Fruit fly (Drosophila melanogaster): Measurements from ENCODE around the gene Snx21.

Snx21 gene

dm6 chr2L:2804634-2805311, 39.3 kb upstream of the Snx21 start, which contains the start of gene daw:
TSS of gene daw (plus strand) at chr2L:2805261.
- peak; percentile 49 for TF ChIP-seq Snoo (tag; optimal IDR thresholded peaks at IDR 0.05)
- peak; percentile 72 for TF ChIP-seq Ets98B (GFP tag; IDR thresholded peaks at IDR 0.05)
- TF ChIP-seq rn (GFP tag; IDR thresholded peaks at IDR 0.05), result no peak
- no peak for TF ChIP-seq CG9948 (tag; optimal IDR thresholded peaks at IDR 0.05)
- peak; percentile 27 for TF ChIP-seq CG8159 (tag; optimal IDR thresholded peaks at IDR 0.05)
- TF ChIP-seq fd96Ca (GFP tag; IDR thresholded peaks at IDR 0.05), result no peak
- peak; percentile 61 for TF ChIP-seq CG12605 (GFP tag; IDR thresholded peaks at IDR 0.05)
- TF ChIP-seq CG13204 (GFP tag; optimal IDR thresholded peaks at IDR 0.05), result peak; percentile 99
- TF ChIP-seq CG10348 (GFP tag; IDR thresholded peaks at IDR 0.05), result no peak
- peak; percentile 10 for TF ChIP-seq CG17806 (tag; optimal IDR thresholded peaks at IDR 0.05)
- TF ChIP-seq CG8301 (tag; optimal IDR thresholded peaks at IDR 0.05), result peak; percentile 42
- peak; percentile 27 for TF ChIP-seq EcR (GFP tag; optimal IDR thresholded peaks at IDR 0.05)
- TF ChIP-seq CG4496 (GFP tag; IDR thresholded peaks at IDR 0.05), result peak; percentile 85
- TF ChIP-seq D1 (tag; optimal IDR thresholded peaks at IDR 0.05), result no peak
- TF ChIP-seq gl (tag; optimal IDR thresholded peaks at IDR 0.05), result peak; percentile 88
- TF ChIP-seq CG32121 (GFP tag; IDR thresholded peaks at IDR 0.05), result 0 out of 2 replicates have a peak, but pooled peaks have one; percentile 26
- TF ChIP-seq CG15710 (tag; optimal IDR thresholded peaks at IDR 0.05), result no peak
- peak; percentile 55 for TF ChIP-seq CG14655 (GFP tag; optimal IDR thresholded peaks at IDR 0.05)
- TF ChIP-seq Pif1A (GFP tag; optimal IDR thresholded peaks at IDR 0.05), result peak; percentile 77
- peak; percentile 41 for TF ChIP-seq CG34367 (tag; optimal IDR thresholded peaks at IDR 0.05)
- peak; percentile 79 for TF ChIP-seq Pif1B (GFP tag; optimal IDR thresholded peaks at IDR 0.05)

dm6 chr2L:2802527-2802926, 37.1 kb upstream of the Snx21 start:
- TF ChIP-seq CG15710 (tag; optimal IDR thresholded peaks at IDR 0.05), result peak; percentile 35
- peak; percentile 45; the same call in 1 of the 3 replicates for TF ChIP-seq CG4496 (GFP tag; IDR thresholded peaks at IDR 0.05)
- TF ChIP-seq Snoo (tag; optimal IDR thresholded peaks at IDR 0.05), result peak; percentile 25
- TF ChIP-seq Pif1B (GFP tag; optimal IDR thresholded peaks at IDR 0.05), result peak; percentile 24
- TF ChIP-seq CG10348 (GFP tag; IDR thresholded peaks at IDR 0.05), result no peak
- TF ChIP-seq CG8301 (tag; optimal IDR thresholded peaks at IDR 0.05), result peak; percentile 46
- peak; percentile 28 for TF ChIP-seq CG17806 (tag; optimal IDR thresholded peaks at IDR 0.05)
- TF ChIP-seq CG8159 (tag; optimal IDR thresholded peaks at IDR 0.05), result peak; percentile 36
- TF ChIP-seq rn (GFP tag; IDR thresholded peaks at IDR 0.05), result no peak
- TF ChIP-seq EcR (GFP tag; optimal IDR thresholded peaks at IDR 0.05), result peak; percentile 27
- peak; percentile 64 for TF ChIP-seq CG14655 (GFP tag; optimal IDR thresholded peaks at IDR 0.05)
- peak; percentile 46 for TF ChIP-seq CG34367 (tag; optimal IDR thresholded peaks at IDR 0.05)
- TF ChIP-seq CG32121 (GFP tag; IDR thresholded peaks at IDR 0.05), result no peak
- no peak for TF ChIP-seq CG9948 (tag; optimal IDR thresholded peaks at IDR 0.05)
- peak; percentile 51; the same call in 1 of the 2 replicates for TF ChIP-seq Ets98B (GFP tag; IDR thresholded peaks at IDR 0.05)
- TF ChIP-seq fd96Ca (GFP tag; IDR thresholded peaks at IDR 0.05), result peak; percentile 46; the same call in 1 of the 3 replicates
- TF ChIP-seq Pif1A (GFP tag; optimal IDR thresholded peaks at IDR 0.05), result peak; percentile 39
- no peak for TF ChIP-seq D1 (tag; optimal IDR thresholded peaks at IDR 0.05)
- TF ChIP-seq CG12605 (GFP tag; IDR thresholded peaks at IDR 0.05), result peak; percentile 68; the same call in 1 of the 2 replicates
- peak; percentile 79 for TF ChIP-seq CG13204 (GFP tag; optimal IDR thresholded peaks at IDR 0.05)
- peak; percentile 87 for TF ChIP-seq gl (tag; optimal IDR thresholded peaks at IDR 0.05)

- TF ChIP-seq CG13204 (GFP tag; optimal IDR thresholded peaks at IDR 0.05), result no peak
- TF ChIP-seq CG10348 (GFP tag; IDR thresholded peaks at IDR 0.05), result no peak
- TF ChIP-seq fd96Ca (GFP tag; IDR thresholded peaks at IDR 0.05), result no peak
- no peak for TF ChIP-seq Pif1B (GFP tag; optimal IDR thresholded peaks at IDR 0.05)
- TF ChIP-seq EcR (GFP tag; optimal IDR thresholded peaks at IDR 0.05), result no peak
- no peak for TF ChIP-seq D1 (tag; optimal IDR thresholded peaks at IDR 0.05)
- TF ChIP-seq CG8301 (tag; optimal IDR thresholded peaks at IDR 0.05), result no peak
- TF ChIP-seq CG12605 (GFP tag; IDR thresholded peaks at IDR 0.05), result no peak
- TF ChIP-seq gl (tag; optimal IDR thresholded peaks at IDR 0.05), result no peak
- no peak for TF ChIP-seq CG15710 (tag; optimal IDR thresholded peaks at IDR 0.05)
- TF ChIP-seq rn (GFP tag; IDR thresholded peaks at IDR 0.05), result no peak
- no peak for TF ChIP-seq Pif1A (GFP tag; optimal IDR thresholded peaks at IDR 0.05)
- no peak for TF ChIP-seq CG4496 (GFP tag; IDR thresholded peaks at IDR 0.05)
These were observed 35.7 kb upstream of the Snx21 start for dm6 chr2L:2800956-2801776.

DNA sequence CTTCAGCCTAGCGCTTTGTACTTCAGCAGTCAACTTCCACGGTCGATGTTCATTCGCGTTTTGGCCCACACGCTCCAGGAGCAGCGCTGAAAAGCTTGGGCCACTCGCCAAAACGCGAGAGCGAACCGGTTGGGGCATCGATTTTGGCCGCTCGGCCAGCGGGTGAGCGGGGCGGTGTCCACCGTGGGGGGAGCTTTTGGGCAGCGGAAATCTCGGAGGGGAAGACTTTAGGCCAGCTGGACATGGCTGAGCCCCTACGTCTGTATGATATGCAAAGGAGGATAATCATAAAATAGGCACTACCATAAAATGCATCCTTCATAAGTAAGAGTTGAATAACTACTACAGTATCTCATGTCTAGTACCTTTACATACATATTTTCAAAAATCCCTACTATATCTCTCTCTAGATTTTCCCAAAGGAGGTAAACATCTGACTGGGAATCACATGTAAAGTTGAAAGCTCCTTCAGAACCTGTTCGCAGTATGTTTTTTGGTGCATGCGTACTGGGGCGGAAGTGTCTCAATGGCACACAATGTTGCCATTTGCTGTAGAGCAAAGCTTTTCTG, 34.5 kb upstream of the Snx21 start, which contains the start of gene Syt1:
Gene Syt1, minus strand, starts transcription at position 71 of the 570 bp plus-strand sequence.
- TF ChIP-seq CG4496 (GFP tag; IDR thresholded peaks at IDR 0.05) (0 out of 3 replicates have a peak, but pooled peaks have one; percentile 9), CG8301 (tag; optimal IDR thresholded peaks at IDR 0.05) (no peak), EcR (GFP tag; optimal IDR thresholded peaks at IDR 0.05) (no peak), Ets98B (GFP tag; IDR thresholded peaks at IDR 0.05) (no peak), Pif1A (GFP tag; optimal IDR thresholded peaks at IDR 0.05) (peak; percentile 0)

DNA sequence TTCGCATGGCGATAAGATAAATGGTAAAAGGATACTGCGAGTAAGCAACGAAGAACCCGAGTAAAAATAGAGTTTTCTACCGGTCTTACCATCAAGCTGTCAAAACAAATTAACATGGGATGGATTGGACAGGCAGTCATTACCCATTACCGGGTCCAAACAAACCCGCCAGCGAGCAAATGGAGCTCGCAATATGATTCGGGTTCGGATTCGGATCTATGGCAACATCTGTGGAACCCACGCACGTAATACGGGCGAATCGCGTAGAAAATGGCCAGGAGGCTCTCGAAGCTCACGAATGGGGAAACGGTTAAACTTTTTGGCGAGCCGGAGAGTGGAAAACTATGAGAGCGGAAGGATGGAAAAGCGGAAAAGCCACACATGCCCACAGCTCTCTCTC, 31.7 kb upstream of the Snx21 start:
- TF ChIP-seq Pif1A (GFP tag; optimal IDR thresholded peaks at IDR 0.05) (no peak), Pif1B (GFP tag; optimal IDR thresholded peaks at IDR 0.05) (no peak), CG32121 (GFP tag; IDR thresholded peaks at IDR 0.05) (no peak), CG13204 (GFP tag; optimal IDR thresholded peaks at IDR 0.05) (no peak), Snoo (tag; optimal IDR thresholded peaks at IDR 0.05) (no peak), D1 (tag; optimal IDR thresholded peaks at IDR 0.05) (no peak), CG10348 (GFP tag; IDR thresholded peaks at IDR 0.05) (no peak), CG12605 (GFP tag; IDR thresholded peaks at IDR 0.05) (no peak), gl (tag; optimal IDR thresholded peaks at IDR 0.05) (no peak), fd96Ca (GFP tag; IDR thresholded peaks at IDR 0.05) (no peak), CG8301 (tag; optimal IDR thresholded peaks at IDR 0.05) (no peak)

Data from whole organism, pupa.